Fruit fly (Drosophila melanogaster) whole organism, embryonic: Measurements from ENCODE around the gene CG7985.

Experiments used
- CG14014 ChIP-seq: fragments of 200-800 bp; sonication (Bioruptor generic); IDR thresholded peaks from 2 replicates; pipeline ENCODE4 v1.3.6; 2022; ENCODE audit warnings: missing biosample characterization, missing genetic modification characterization
- CG7271 ChIP-seq: fragments of 200-800 bp; sonication (Bioruptor generic); optimal IDR thresholded peaks from 2 replicates; lab custom pipeline; 2018; ENCODE audit warnings: missing biosample characterization, mild to moderate bottlenecking, missing genetic modification characterization, moderate library complexity
- lilli ChIP-seq: fragments of 200-800 bp; sonication (Bioruptor generic); optimal IDR thresholded peaks from 3 replicates; lab custom pipeline; 2016; ENCODE audit warnings: missing biosample characterization, missing genetic modification characterization
- nom ChIP-seq: fragments of 200-800 bp; sonication (Bioruptor generic); optimal IDR thresholded peaks from 2 replicates; lab custom pipeline; 2017; ENCODE audit warnings: missing biosample characterization, missing genetic modification characterization, mild to moderate bottlenecking, moderate library complexity, missing genetic modification reagents
- pan ChIP-seq, 4 experiments: fragments of >200 bp in 3 of 4; fragments of 200-800 bp in 1 of 4; sonication (Bioruptor generic) in 1 of 4; optimal IDR thresholded peaks in 3 of 4; IDR thresholded peaks in 1 of 4; 2 replicates each; pipeline versions ENCODE4 v1.3.6 to Lab custom; 2017 to 2022; ENCODE audit warnings: missing biosample characterization in 2 of 4, missing genetic modification characterization in 2 of 4, mixed read lengths in 1 of 4
- psq ChIP-seq: fragments of 200-800 bp; sonication (Bioruptor generic); optimal IDR thresholded peaks from 2 replicates; lab custom pipeline; 2017; ENCODE audit warnings: missing biosample characterization, missing genetic modification characterization

DNA sequence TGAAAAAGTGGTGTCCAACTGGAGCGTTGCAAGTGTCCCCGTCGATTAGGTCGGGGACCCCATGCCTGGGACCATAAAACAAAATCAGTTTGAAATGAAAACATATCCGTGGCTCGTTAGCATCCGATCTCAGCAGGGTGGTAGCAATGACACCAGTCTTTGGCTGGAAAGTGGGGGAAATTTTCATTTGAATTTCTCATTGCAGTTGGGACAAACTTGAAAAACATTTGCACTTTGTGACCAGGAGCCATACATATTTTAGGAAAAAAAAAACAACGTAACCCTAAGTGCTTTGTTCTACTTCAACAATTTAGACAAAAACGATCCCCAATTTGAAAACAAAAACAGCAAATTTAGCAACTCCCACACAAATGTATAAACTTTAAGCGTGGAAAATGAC, 47.8 kb upstream of the CG7985 start, which contains the start of gene CG14316:
- TF ChIP-seq psq = no peak
- no peak for TF ChIP-seq CG14014 (GFP tag; lab: Robert Waterston, UW)
- no peak for TF ChIP-seq lilli (GFP tag; lab: Kevin White, UChicago)
- no peak for TF ChIP-seq pan (optimal IDR thresholded peaks at IDR 0.05; lab: Kevin White, UChicago)
- TF ChIP-seq pan (GFP tag; optimal IDR thresholded peaks at IDR 0.05 in 1 of 2, IDR thresholded peaks at IDR 0.05 in 1 of 2) = no peak
- no peak for TF ChIP-seq nom (GFP tag; lab: Kevin White, UChicago)
- TF ChIP-seq CG7271 (tag; lab: Kevin White, UChicago) = no peak
